Fruit fly (Drosophila melanogaster) whole organism, wandering third instar larva: Measurements from ENCODE around the gene PIG-Wa.

Source experiments
- Abd-B ChIP-seq: fragments of >200 bp; optimal IDR thresholded peaks from 2 replicates; lab custom pipeline; 2017; ENCODE audit warnings: missing biosample characterization, missing genetic modification characterization
- CG32264 ChIP-seq: fragments of 200-800 bp; sonication (Bioruptor generic); optimal IDR thresholded peaks from 2 replicates; lab custom pipeline; 2016; ENCODE audit warnings: missing biosample characterization, missing genetic modification characterization
- CG9705 ChIP-seq: fragments of 200-800 bp; sonication (Bioruptor generic); optimal IDR thresholded peaks from 2 replicates; lab custom pipeline; 2018; ENCODE audit warnings: missing biosample characterization, mild to moderate bottlenecking, missing genetic modification characterization
- CrebA ChIP-seq: fragments of 200-800 bp; sonication (Bioruptor generic); optimal IDR thresholded peaks from 2 replicates; lab custom pipeline; 2016; ENCODE audit warnings: missing biosample characterization, mild to moderate bottlenecking, missing genetic modification characterization, borderline replicate concordance
- Dfd ChIP-seq: fragments of >200 bp; optimal IDR thresholded peaks from 2 replicates; lab custom pipeline; 2017; ENCODE audit warnings: missing biosample characterization, missing genetic modification characterization
- Dif ChIP-seq: fragments of 200-275, 200-300 bp; sonication (Bioruptor generic); optimal IDR thresholded peaks from 2 replicates; lab custom pipeline; 2018; ENCODE audit warnings: missing biosample characterization, missing genetic modification characterization; ENCODE audit not compliant: partially characterized antibody
- GATAd ChIP-seq: sonication (Bioruptor generic); optimal IDR thresholded peaks from 2 replicates; lab custom pipeline; 2016; ENCODE audit warnings: missing biosample characterization, missing genetic modification characterization
- HLH106 ChIP-seq: fragments of 200-800 bp; optimal IDR thresholded peaks from 3 replicates; lab custom pipeline; 2019; ENCODE audit warnings: missing biosample characterization, mild to moderate bottlenecking, missing genetic modification characterization, moderate library complexity
- Hnf4 ChIP-seq: fragments of 200-800 bp; sonication (Bioruptor generic); optimal IDR thresholded peaks from 2 replicates; lab custom pipeline; 2016; ENCODE audit warnings: missing biosample characterization, mild to moderate bottlenecking, missing genetic modification characterization
- Hr78 ChIP-seq: fragments of >200 bp; optimal IDR thresholded peaks from 2 replicates; lab custom pipeline; 2017; ENCODE audit warnings: missing biosample characterization, missing genetic modification characterization
- Hr83 ChIP-seq: fragments of 200-300 bp; sonication (Bioruptor generic); optimal IDR thresholded peaks from 2 replicates; lab custom pipeline; 2016; ENCODE audit warnings: missing biosample characterization, mild to moderate bottlenecking, missing genetic modification characterization, moderate library complexity; ENCODE audit not compliant: poor library complexity, severe bottlenecking
- Jra ChIP-seq: sonication (Bioruptor generic); optimal IDR thresholded peaks from 2 replicates; lab custom pipeline; 2016; ENCODE audit warnings: missing biosample characterization, missing genetic modification characterization
- Mio ChIP-seq: sonication (Bioruptor generic); optimal IDR thresholded peaks from 2 replicates; lab custom pipeline; 2016; ENCODE audit warnings: missing biosample characterization, missing genetic modification characterization
- Myc ChIP-seq: fragments of >200 bp; optimal IDR thresholded peaks from 2 replicates; lab custom pipeline; 2017
- N ChIP-seq: fragments of >200 bp; optimal IDR thresholded peaks from 2 replicates; lab custom pipeline; 2018; ENCODE audit warnings: missing biosample characterization, missing external identifiers, missing genetic modification characterization
- OdsH ChIP-seq: fragments of 200-800 bp; sonication (Bioruptor generic); optimal IDR thresholded peaks from 2 replicates; lab custom pipeline; 2016; ENCODE audit warnings: missing biosample characterization, mild to moderate bottlenecking, missing genetic modification characterization
- Rel ChIP-seq, 2 experiments: fragments of 200-800 bp; sonication (Bioruptor generic) in 1 of 2; optimal IDR thresholded peaks; 2 replicates in 1 of 2; 3 replicates in 1 of 2; lab custom pipeline; 2016 to 2019; ENCODE audit warnings: mild to moderate bottlenecking in 2 of 2, missing biosample characterization in 2 of 2, missing genetic modification characterization in 2 of 2, moderate library complexity in 1 of 2
- Sp1 ChIP-seq: fragments of 200-800 bp; sonication (Bioruptor generic); optimal IDR thresholded peaks from 3 replicates; lab custom pipeline; 2019; ENCODE audit warnings: missing biosample characterization, mild to moderate bottlenecking, missing genetic modification characterization, moderate library complexity
- Vsx2 ChIP-seq: fragments of 200-300, 225-300 bp; sonication (Bioruptor generic); optimal IDR thresholded peaks from 2 replicates; lab custom pipeline; 2018; ENCODE audit warnings: missing biosample characterization, missing genetic modification characterization; ENCODE audit not compliant: partially characterized antibody
- br ChIP-seq: fragments of 200-800 bp; sonication (Bioruptor generic); optimal IDR thresholded peaks from 2 replicates; lab custom pipeline; 2016; ENCODE audit warnings: missing biosample characterization, missing genetic modification characterization
- brk ChIP-seq: fragments of 200-800 bp; sonication (Bioruptor generic); optimal IDR thresholded peaks from 2 replicates; lab custom pipeline; 2016; ENCODE audit warnings: missing biosample characterization, mild to moderate bottlenecking, missing genetic modification characterization
- dl ChIP-seq, 2 experiments: fragments of 175-275, 200-275 bp in 1 of 2; fragments of 200-275 bp in 1 of 2; sonication (Bioruptor generic); optimal IDR thresholded peaks; lab custom pipeline; 2018; ENCODE audit warnings: mild to moderate bottlenecking in 2 of 2, missing biosample characterization in 2 of 2, missing genetic modification characterization in 2 of 2, moderate library complexity in 2 of 2; ENCODE audit not compliant: partially characterized antibody in 2 of 2, insufficient read depth in 1 of 2
- dmrt93B ChIP-seq: fragments of 200-800 bp; sonication (Bioruptor generic); optimal IDR thresholded peaks from 2 replicates; lab custom pipeline; 2018; ENCODE audit warnings: missing biosample characterization, mild to moderate bottlenecking, missing genetic modification characterization
- dsf ChIP-seq: sonication (Bioruptor generic); optimal IDR thresholded peaks from 2 replicates; lab custom pipeline; 2016; ENCODE audit warnings: missing biosample characterization, missing genetic modification characterization, borderline replicate concordance
- ey ChIP-seq: fragments of 200-800 bp; sonication (Bioruptor generic); optimal IDR thresholded peaks from 2 replicates; lab custom pipeline; 2016; ENCODE audit warnings: missing biosample characterization, missing genetic modification characterization
- foxo ChIP-seq, 2 experiments: fragments of 200-800 bp; sonication (Bioruptor generic); optimal IDR thresholded peaks; 2 replicates in 1 of 2; 3 replicates in 1 of 2; lab custom pipeline; 2016 to 2017; ENCODE audit warnings: missing biosample characterization in 2 of 2, missing genetic modification characterization in 2 of 2
- fru ChIP-seq: fragments of 200-800 bp; sonication (Bioruptor generic); optimal IDR thresholded peaks from 3 replicates; lab custom pipeline; 2016; ENCODE audit warnings: missing biosample characterization, mild to moderate bottlenecking, missing genetic modification characterization
- h ChIP-seq: fragments of 200-800 bp; sonication (Bioruptor generic); optimal IDR thresholded peaks from 3 replicates; lab custom pipeline; 2016; ENCODE audit warnings: missing biosample characterization, mild to moderate bottlenecking, missing genetic modification characterization
- jim ChIP-seq: fragments of 175-275, 200-325 bp; sonication (Bioruptor generic); optimal IDR thresholded peaks from 2 replicates; lab custom pipeline; 2016; ENCODE audit warnings: missing biosample characterization, mild to moderate bottlenecking, missing genetic modification characterization
- lola ChIP-seq: fragments of >200 bp; optimal IDR thresholded peaks from 2 replicates; lab custom pipeline; 2017; ENCODE audit warnings: missing biosample characterization, missing genetic modification characterization
- pan ChIP-seq: fragments of >200 bp; optimal IDR thresholded peaks from 2 replicates; lab custom pipeline; 2017
- psq ChIP-seq: fragments of 200-800 bp; sonication (Bioruptor generic); optimal IDR thresholded peaks from 3 replicates; lab custom pipeline; 2017; ENCODE audit warnings: missing biosample characterization, mild to moderate bottlenecking, missing genetic modification characterization, moderate library complexity
- rgr ChIP-seq: fragments of 200-800 bp; sonication (Bioruptor generic); optimal IDR thresholded peaks from 3 replicates; lab custom pipeline; 2016; ENCODE audit warnings: missing biosample characterization, mild to moderate bottlenecking, missing genetic modification characterization
- sage ChIP-seq: fragments of 200-800 bp; sonication (Bioruptor generic); optimal IDR thresholded peaks from 2 replicates; lab custom pipeline; 2016; ENCODE audit warnings: missing biosample characterization, mild to moderate bottlenecking, missing genetic modification characterization
- sv ChIP-seq: fragments of 200-800 bp; sonication (Bioruptor generic); optimal IDR thresholded peaks from 3 replicates; lab custom pipeline; 2016; ENCODE audit warnings: missing biosample characterization, missing genetic modification characterization
- tai ChIP-seq: sonication (Bioruptor generic); optimal IDR thresholded peaks from 2 replicates; lab custom pipeline; 2016; ENCODE audit warnings: missing biosample characterization, missing genetic modification characterization
- usp ChIP-seq: fragments of >200 bp; optimal IDR thresholded peaks from 2 replicates; lab custom pipeline; 2017; ENCODE audit warnings: missing biosample characterization, missing genetic modification characterization
- woc ChIP-seq: sonication (Bioruptor generic); optimal IDR thresholded peaks from 2 replicates; lab custom pipeline; 2016; ENCODE audit warnings: missing biosample characterization, mild to moderate bottlenecking, missing genetic modification characterization

Gene PIG-Wa

dm6 chr2L:2429588-2429987 is 46.6 kb downstream of the PIG-Wa start:
- no peak for TF ChIP-seq dmrt93B (GFP tag; lab: Kevin White, UChicago)
- TF ChIP-seq Mio = no peak
- no peak for TF ChIP-seq Hr78 (GFP tag; lab: Kevin White, UChicago)
- no peak for TF ChIP-seq h (GFP tag; lab: Kevin White, UChicago)
- TF ChIP-seq Sp1 = no peak
- no peak for TF ChIP-seq Hnf4 (GFP tag; lab: Kevin White, UChicago)
- no peak for TF ChIP-seq dl (GFP tag; optimal IDR thresholded peaks at IDR 0.05; lab: Kevin White, UChicago; ENCODE audit: insufficient read depth in 1 of 2, partially characterized antibody in 2 of 2)
- TF ChIP-seq sage (GFP tag; lab: Kevin White, UChicago) = no peak
- TF ChIP-seq pan (lab: Kevin White, UChicago) = no peak
- TF ChIP-seq HLH106 (tag; lab: Kevin White, UChicago) = no peak
- TF ChIP-seq Myc (lab: Kevin White, UChicago) = no peak
- no peak for TF ChIP-seq rgr (GFP tag; lab: Kevin White, UChicago)
- no peak for TF ChIP-seq CG32264 (GFP tag; lab: Kevin White, UChicago)
- no peak for TF ChIP-seq foxo (GFP tag; optimal IDR thresholded peaks at IDR 0.05; lab: Kevin White, UChicago)

dm6 chr2L:2430251-2430650 is 47.2 kb downstream of the PIG-Wa start:
- no peak for TF ChIP-seq Abd-B (GFP tag; lab: Kevin White, UChicago)
- no peak for TF ChIP-seq rgr (GFP tag; lab: Kevin White, UChicago)

dm6 chr2L:2432809-2433493 is 49.9 kb downstream of the PIG-Wa start:
- no peak for TF ChIP-seq Dif
- no peak for TF ChIP-seq Rel (GFP tag; optimal IDR thresholded peaks at IDR 0.05; lab: Kevin White, UChicago)
- peak; percentile 22 for TF ChIP-seq Rel (tag; optimal IDR thresholded peaks at IDR 0.05; lab: Kevin White, UChicago)
- peak; percentile 4 for TF ChIP-seq br (GFP tag; lab: Kevin White, UChicago)
- peak; percentile 52 for TF ChIP-seq Sp1
- peak; percentile 17 for TF ChIP-seq OdsH (GFP tag; lab: Kevin White, UChicago)
- peak; percentile 50 for TF ChIP-seq HLH106 (tag; lab: Kevin White, UChicago)

- TF ChIP-seq brk (GFP tag; lab: Kevin White, UChicago) (peak; percentile 46), Hnf4 (GFP tag; lab: Kevin White, UChicago) (peak; percentile 86), Abd-B (GFP tag; lab: Kevin White, UChicago) (no peak), GATAd (GFP tag; lab: Kevin White, UChicago) (peak; percentile 52), Vsx2 (peak; percentile 17), Rel (GFP tag; optimal IDR thresholded peaks at IDR 0.05; lab: Kevin White, UChicago) (no peak), Rel (tag; optimal IDR thresholded peaks at IDR 0.05; lab: Kevin White, UChicago) (peak; percentile 56), ey (GFP tag; lab: Kevin White, UChicago) (peak; percentile 89), sage (GFP tag; lab: Kevin White, UChicago) (peak; percentile 76), woc (GFP tag; lab: Kevin White, UChicago) (peak; percentile 74), CrebA (GFP tag; lab: Kevin White, UChicago) (no peak), CG9705 (GFP tag; lab: Kevin White, UChicago) (peak; percentile 79), psq (peak; percentile 72), Dfd (GFP tag; lab: Kevin White, UChicago) (no peak), tai (GFP tag; lab: Kevin White, UChicago) (peak; percentile 78), lola (GFP tag; lab: Kevin White, UChicago) (no peak), CG32264 (GFP tag; lab: Kevin White, UChicago) (peak; percentile 79), Jra (GFP tag; lab: Kevin White, UChicago) (peak; percentile 63), br (GFP tag; lab: Kevin White, UChicago) (peak; percentile 89), sv (GFP tag; lab: Kevin White, UChicago) (peak; percentile 63), rgr (GFP tag; lab: Kevin White, UChicago) (peak; percentile 89), pan (lab: Kevin White, UChicago) (no peak), Sp1 (peak; percentile 86), Myc (lab: Kevin White, UChicago) (no peak), Mio (peak; percentile 45), usp (GFP tag; lab: Kevin White, UChicago) (no peak), jim (no peak), h (GFP tag; lab: Kevin White, UChicago) (peak; percentile 91), Hr78 (GFP tag; lab: Kevin White, UChicago) (no peak), Dif (peak; percentile 7), Hr83 (GFP tag; lab: Kevin White, UChicago) (peak; percentile 36), dmrt93B (GFP tag; lab: Kevin White, UChicago) (peak; percentile 76), HLH106 (tag; lab: Kevin White, UChicago) (peak; percentile 91), OdsH (GFP tag; lab: Kevin White, UChicago) (peak; percentile 84), dsf (no peak), dl (GFP tag; optimal IDR thresholded peaks at IDR 0.05; lab: Kevin White, UChicago; ENCODE audit: insufficient read depth in 1 of 2, partially characterized antibody in 2 of 2) (no peak), fru (peak; percentile 89), N (GFP tag; lab: Kevin White, UChicago) (no peak), foxo (GFP tag; optimal IDR thresholded peaks at IDR 0.05; lab: Kevin White, UChicago) (peak; percentile 10 to 88)
Observed at dm6 chr2L:2433494-2434054, 50.6 kb downstream of the PIG-Wa start.
